Fruit fly (Drosophila melanogaster) S2 (cell line): Measurements from ENCODE around the gene CG14795.

Source experiments
- CG8478 ChIP-seq: fragments of >200 bp; optimal IDR thresholded peaks from 2 replicates; lab custom pipeline; 2018
- CTCF ChIP-seq, 2 experiments: fragments of >200 bp; optimal IDR thresholded peaks; 2 replicates each; lab custom pipeline; 2018

DNA sequence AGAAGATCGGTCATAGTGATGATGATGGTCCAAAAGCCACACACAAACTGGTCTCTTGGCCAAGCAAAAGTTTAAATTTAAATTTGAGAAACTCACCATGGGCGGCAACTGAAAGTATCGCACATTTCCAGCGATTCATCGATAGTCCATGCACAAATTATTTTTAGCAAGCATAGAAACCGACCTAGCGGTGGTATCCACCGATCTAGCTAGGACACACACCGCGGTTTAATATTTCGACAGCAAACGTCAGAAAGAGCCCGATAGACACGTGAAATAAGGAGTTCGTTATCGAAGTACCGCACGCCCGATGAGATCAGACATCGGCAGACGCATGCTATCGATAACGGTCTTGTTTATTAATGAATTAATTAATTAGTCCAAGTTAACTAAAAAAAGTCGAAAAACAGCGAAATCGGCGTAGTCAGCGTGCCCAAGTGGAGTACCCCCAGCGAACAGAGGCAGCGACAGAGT, at the start of gene CG14795:
- TF ChIP-seq CG8478 (lab: Kevin White, UChicago) (no peak), CTCF (optimal IDR thresholded peaks at IDR 0.05; lab: Kevin White, UChicago) (peak; percentile 67 to 70)
